Worm (Caenorhabditis elegans) whole organism, late embryonic: ENCODE results near the gene F07C3.16.

Experiments used
- C08G9.2 ChIP-seq: sonication (generic microtip); optimal IDR thresholded peaks from 2 replicates; lab custom pipeline; 2016; ENCODE audit warnings: mild to moderate bottlenecking, missing genetic modification characterization, moderate library complexity, missing compliant biosample characterization
- C38D4.7 ChIP-seq: fragments of 200-800 bp; sonication (Bioruptor generic); optimal IDR thresholded peaks from 2 replicates; lab custom pipeline; 2018; ENCODE audit warnings: mild to moderate bottlenecking, missing genetic modification characterization, moderate library complexity, missing compliant biosample characterization
- K02D7.2 ChIP-seq: sonication (generic microtip); optimal IDR thresholded peaks from 2 replicates; lab custom pipeline; 2017; ENCODE audit warnings: mild to moderate bottlenecking, missing genetic modification characterization, missing compliant biosample characterization
- K09A11.1 ChIP-seq: sonication (generic microtip); optimal IDR thresholded peaks from 2 replicates; lab custom pipeline; 2017; ENCODE audit warnings: antibody characterized with exemption, mild to moderate bottlenecking, missing genetic modification characterization, missing compliant biosample characterization; ENCODE audit not compliant: insufficient read depth
- ceh-18 ChIP-seq: sonication (generic microtip); optimal IDR thresholded peaks from 2 replicates; lab custom pipeline; 2016; ENCODE audit warnings: missing genetic modification characterization, missing compliant biosample characterization
- ceh-19 ChIP-seq: fragments of 200-800 bp; sonication (Bioruptor generic); optimal IDR thresholded peaks from 2 replicates; lab custom pipeline; 2018; ENCODE audit warnings: mild to moderate bottlenecking, missing genetic modification characterization, missing compliant biosample characterization
- ceh-22 ChIP-seq: sonication (generic microtip); optimal IDR thresholded peaks from 2 replicates; lab custom pipeline; 2017; ENCODE audit warnings: missing biosample characterization, missing genetic modification characterization
- ceh-31 ChIP-seq: sonication (generic microtip); optimal IDR thresholded peaks from 2 replicates; lab custom pipeline; 2016; ENCODE audit warnings: missing genetic modification characterization, missing compliant biosample characterization
- ceh-45 ChIP-seq: fragments of 200-800 bp; sonication (Bioruptor generic); IDR thresholded peaks from 2 replicates; pipeline ENCODE4 v1.3.6; 2022; ENCODE audit warnings: missing genetic modification reagents, missing genetic modification characterization, missing compliant biosample characterization
- ceh-48 ChIP-seq: sonication (generic microtip); optimal IDR thresholded peaks from 2 replicates; lab custom pipeline; 2016; ENCODE audit warnings: missing genetic modification characterization, inconsistent platforms, missing compliant biosample characterization
- ceh-6 ChIP-seq: fragments of 200-800 bp; sonication (Bioruptor generic); optimal IDR thresholded peaks from 2 replicates; lab custom pipeline; 2018; ENCODE audit warnings: mild to moderate bottlenecking, missing genetic modification characterization, missing compliant biosample characterization
- che-1 ChIP-seq: sonication (generic microtip); optimal IDR thresholded peaks from 2 replicates; lab custom pipeline; 2016; ENCODE audit warnings: mild to moderate bottlenecking, missing genetic modification characterization, missing compliant biosample characterization
- elt-2 ChIP-seq: sonication (generic microtip); optimal IDR thresholded peaks from 2 replicates; lab custom pipeline; 2016; ENCODE audit warnings: missing genetic modification reagents, missing genetic modification characterization, missing compliant biosample characterization
- elt-4 ChIP-seq: sonication (generic microtip); optimal IDR thresholded peaks from 2 replicates; lab custom pipeline; 2016; ENCODE audit warnings: missing genetic modification characterization, missing compliant biosample characterization
- ets-4 ChIP-seq: sonication (generic microtip); optimal IDR thresholded peaks from 2 replicates; lab custom pipeline; 2016; ENCODE audit warnings: missing genetic modification characterization, missing compliant biosample characterization
- fkh-10 ChIP-seq: fragments of 150-350 bp; optimal IDR thresholded peaks from 2 replicates; lab custom pipeline; 2014; ENCODE audit warnings: missing biosample characterization, missing genetic modification reagents, missing genetic modification characterization
- gmeb-2 ChIP-seq: sonication (generic microtip); optimal IDR thresholded peaks from 2 replicates; lab custom pipeline; 2016; ENCODE audit warnings: missing genetic modification characterization, inconsistent platforms, missing compliant biosample characterization
- hlh-6 ChIP-seq: sonication (generic microtip); optimal IDR thresholded peaks from 2 replicates; lab custom pipeline; 2016; ENCODE audit warnings: missing genotype, missing genetic modification characterization, missing compliant biosample characterization
- lim-6 ChIP-seq: sonication (generic microtip); optimal IDR thresholded peaks from 2 replicates; lab custom pipeline; 2016; ENCODE audit warnings: missing genetic modification characterization, missing compliant biosample characterization
- lin-11 ChIP-seq: fragments of 200-800 bp; sonication (Bioruptor generic); optimal IDR thresholded peaks from 2 replicates; lab custom pipeline; 2018; ENCODE audit warnings: mild to moderate bottlenecking, missing genetic modification characterization, missing compliant biosample characterization
- nfya-1 ChIP-seq: sonication (generic microtip); optimal IDR thresholded peaks from 2 replicates; lab custom pipeline; 2017; ENCODE audit warnings: missing genetic modification characterization, mild to moderate bottlenecking, missing compliant biosample characterization, antibody characterized with exemption, moderate library complexity
- npax-4 ChIP-seq: sonication (generic microtip); optimal IDR thresholded peaks from 2 replicates; lab custom pipeline; 2016; ENCODE audit warnings: missing genetic modification characterization, missing compliant biosample characterization
- odd-2 ChIP-seq: sonication (generic microtip); optimal IDR thresholded peaks from 2 replicates; lab custom pipeline; 2017; ENCODE audit warnings: antibody characterized with exemption, mild to moderate bottlenecking, missing genetic modification characterization, missing compliant biosample characterization
- pag-3 ChIP-seq: sonication (generic microtip); optimal IDR thresholded peaks from 2 replicates; lab custom pipeline; 2016; ENCODE audit warnings: missing compliant biosample characterization, missing genetic modification characterization, borderline replicate concordance
- pax-1 ChIP-seq: fragments of 150-350 bp; optimal IDR thresholded peaks from 2 replicates; lab custom pipeline; 2014; ENCODE audit warnings: missing biosample characterization, missing genetic modification characterization
- pha-2 ChIP-seq: sonication (generic microtip); optimal IDR thresholded peaks from 2 replicates; lab custom pipeline; 2017; ENCODE audit warnings: mild to moderate bottlenecking, missing genetic modification characterization, missing compliant biosample characterization
- pha-4 ChIP-seq: fragments of 150-350 bp; optimal IDR thresholded peaks from 2 replicates; lab custom pipeline; 2018; ENCODE audit warnings: missing biosample characterization, missing genetic modification reagents, missing genetic modification characterization
- pqm-1 ChIP-seq: sonication (generic microtip); optimal IDR thresholded peaks from 2 replicates; lab custom pipeline; 2016; ENCODE audit warnings: missing genetic modification characterization, missing compliant biosample characterization
- ref-2 ChIP-seq: sonication (generic microtip); optimal IDR thresholded peaks from 2 replicates; lab custom pipeline; 2016; ENCODE audit warnings: missing genetic modification characterization, missing compliant biosample characterization
- sox-2 ChIP-seq: fragments of 200-800 bp; sonication (Bioruptor generic); IDR thresholded peaks from 2 replicates; pipeline ENCODE4 v1.3.6; 2022; ENCODE audit warnings: missing genetic modification reagents, missing genetic modification characterization, missing compliant biosample characterization
- sox-4 ChIP-seq: sonication (generic microtip); optimal IDR thresholded peaks from 2 replicates; lab custom pipeline; 2017; ENCODE audit warnings: mild to moderate bottlenecking, missing genetic modification characterization, inconsistent platforms, missing compliant biosample characterization
- syd-9 ChIP-seq: sonication (generic microtip); optimal IDR thresholded peaks from 2 replicates; lab custom pipeline; 2016; ENCODE audit warnings: mild to moderate bottlenecking, missing genetic modification characterization, moderate library complexity, missing compliant biosample characterization
- ttx-3 ChIP-seq: sonication (generic microtip); optimal IDR thresholded peaks from 2 replicates; lab custom pipeline; 2016; ENCODE audit warnings: missing genetic modification reagents, missing genetic modification characterization, missing compliant biosample characterization
- unc-42 ChIP-seq: sonication (generic microtip); optimal IDR thresholded peaks from 2 replicates; lab custom pipeline; 2016; ENCODE audit warnings: missing genotype, missing genetic modification characterization, missing compliant biosample characterization
- unc-55 ChIP-seq: sonication (generic microtip); optimal IDR thresholded peaks from 2 replicates; lab custom pipeline; 2017; ENCODE audit warnings: missing biosample characterization, missing genetic modification reagents, missing genetic modification characterization
- zip-5 ChIP-seq: sonication (generic microtip); optimal IDR thresholded peaks from 2 replicates; lab custom pipeline; 2016; ENCODE audit warnings: missing genetic modification characterization, missing compliant biosample characterization
- ztf-16 ChIP-seq: sonication (generic microtip); optimal IDR thresholded peaks from 2 replicates; lab custom pipeline; 2017; ENCODE audit warnings: missing genetic modification characterization, missing compliant biosample characterization

Gene F07C3.16

ce11 chrV:9221566-9221965 lies 35.8 kb downstream of the F07C3.16 start, which contains the start of gene grd-6:
grd-6 (plus strand) TSS chrV:9221866.
- TF ChIP-seq syd-9 (tag; lab: Kevin White, UChicago) (no peak), zip-5 (tag; lab: Kevin White, UChicago) (no peak), gmeb-2 (tag; lab: Kevin White, UChicago) (no peak)

DNA sequence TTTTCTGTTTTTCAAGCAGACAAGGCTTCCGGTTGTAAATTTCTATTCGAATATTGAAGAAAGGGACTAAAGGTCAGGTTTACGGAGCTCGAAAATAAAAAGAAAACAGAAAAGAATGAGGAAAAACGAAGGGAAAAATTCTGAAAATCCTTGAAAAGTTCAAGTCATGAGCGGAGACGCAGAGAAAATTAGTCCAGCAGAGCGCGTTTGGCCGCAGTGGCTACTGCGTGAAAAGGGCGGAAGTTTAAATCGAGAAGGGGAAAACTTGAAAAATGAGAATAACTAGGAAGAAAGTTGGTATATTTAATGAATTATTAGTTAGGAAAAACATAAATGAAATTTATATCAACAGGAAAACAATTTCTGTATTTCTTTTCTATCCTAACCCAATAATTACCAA lies 36.9 kb downstream of the F07C3.16 start:
- no peak for TF ChIP-seq ref-2 (tag; lab: Kevin White, UChicago)
- TF ChIP-seq elt-2 (tag; lab: Kevin White, UChicago): peak; percentile 15
- TF ChIP-seq elt-4 (tag; lab: Kevin White, UChicago): no peak
- no peak for TF ChIP-seq pax-1 (tag; lab: Kevin White, UChicago)
- no peak for TF ChIP-seq K02D7.2 (tag; lab: Kevin White, UChicago)
- no peak for TF ChIP-seq che-1
- TF ChIP-seq pha-2 (tag; lab: Kevin White, UChicago): no peak
- no peak for TF ChIP-seq sox-2 (GFP tag; lab: Robert Waterston, UW)
- no peak for TF ChIP-seq npax-4 (tag; lab: Kevin White, UChicago)
- peak; percentile 56 for TF ChIP-seq unc-42 (tag; lab: Kevin White, UChicago)
- TF ChIP-seq pha-4 (tag; lab: Kevin White, UChicago): no peak
- TF ChIP-seq pqm-1 (tag; lab: Kevin White, UChicago): no peak
- TF ChIP-seq lim-6 (tag; lab: Kevin White, UChicago): no peak
- no peak for TF ChIP-seq hlh-6 (tag; lab: Kevin White, UChicago)
- TF ChIP-seq lin-11: no peak
- no peak for TF ChIP-seq C08G9.2 (tag; lab: Kevin White, UChicago)
- TF ChIP-seq gmeb-2 (tag; lab: Kevin White, UChicago): no peak
- TF ChIP-seq K09A11.1: no peak
- TF ChIP-seq ceh-48 (tag; lab: Kevin White, UChicago): no peak
- TF ChIP-seq sox-4 (tag; lab: Kevin White, UChicago): no peak
- TF ChIP-seq ceh-31 (tag; lab: Kevin White, UChicago): peak; percentile 24
- TF ChIP-seq ttx-3 (tag; lab: Kevin White, UChicago): no peak
- TF ChIP-seq fkh-10 (GFP tag; lab: Kevin White, UChicago): no peak
- no peak for TF ChIP-seq pag-3 (tag; lab: Kevin White, UChicago)
- no peak for TF ChIP-seq ztf-16
- TF ChIP-seq ceh-22 (tag; lab: Kevin White, UChicago): no peak
- TF ChIP-seq nfya-1 (tag; lab: Kevin White, UChicago): peak; percentile 29
- no peak for TF ChIP-seq odd-2 (tag; lab: Kevin White, UChicago)
- no peak for TF ChIP-seq ets-4 (tag; lab: Kevin White, UChicago)
- TF ChIP-seq C38D4.7 (GFP tag; lab: Kevin White, UChicago): no peak
- no peak for TF ChIP-seq ceh-45 (GFP tag; lab: Robert Waterston, UW)
- TF ChIP-seq unc-55 (GFP tag; lab: Kevin White, UChicago): no peak

DNA sequence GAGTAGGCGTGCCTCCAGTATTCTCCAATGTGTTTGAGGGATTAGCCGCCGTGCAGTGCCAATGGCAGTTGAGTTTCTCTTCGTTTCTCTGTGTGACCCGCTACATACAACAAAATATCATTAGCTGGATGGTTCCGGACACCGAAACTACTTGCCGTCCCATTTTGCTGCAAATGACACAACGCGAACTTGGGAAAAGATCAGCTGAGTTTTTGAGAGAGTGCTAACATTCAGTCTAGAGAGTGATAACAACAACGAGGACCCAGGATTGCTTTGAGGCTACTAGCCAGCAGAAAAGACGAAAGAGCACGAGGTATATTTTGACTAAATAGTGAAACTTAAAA lies 38.0 kb downstream of the F07C3.16 start:
- TF ChIP-seq pha-2 (tag; lab: Kevin White, UChicago) (no peak), ceh-6 (GFP tag; lab: Kevin White, UChicago) (peak; percentile 1), ceh-19 (GFP tag; lab: Kevin White, UChicago) (no peak), ref-2 (tag; lab: Kevin White, UChicago) (no peak), sox-4 (tag; lab: Kevin White, UChicago) (no peak), ceh-18 (no peak), K02D7.2 (tag; lab: Kevin White, UChicago) (no peak)
